Worm (Caenorhabditis elegans) whole organism, midembryonic: ENCODE data around the gene vha-12.

Source experiments
- cog-1 ChIP-seq: sonication (generic microtip); optimal IDR thresholded peaks from 2 replicates; lab custom pipeline; 2016; ENCODE audit warnings: missing genetic modification characterization, missing compliant biosample characterization
- flt-1 ChIP-seq: fragments of 200-800 bp; sonication (Bioruptor generic); IDR thresholded peaks from 2 replicates; pipeline ENCODE4 v1.3.6; 2022; ENCODE audit warnings: missing genetic modification characterization, missing compliant biosample characterization
- klf-2 ChIP-seq: fragments of 200-800 bp; sonication (Bioruptor generic); conservative IDR thresholded peaks from 2 replicates; pipeline ENCODE4 v1.3.6; 2022; ENCODE audit warnings: missing genetic modification reagents, missing genetic modification characterization, missing compliant biosample characterization
- med-1 ChIP-seq: sonication (generic microtip); optimal IDR thresholded peaks from 2 replicates; lab custom pipeline; 2017; ENCODE audit warnings: missing genetic modification characterization, mild to moderate bottlenecking, missing compliant biosample characterization, antibody characterized with exemption, missing genetic modification reagents; ENCODE audit not compliant: insufficient read depth
- ref-1 ChIP-seq: fragments of 200-800 bp; sonication (Bioruptor generic); conservative IDR thresholded peaks from 2 replicates; pipeline ENCODE4 v1.3.6; 2022; ENCODE audit warnings: missing genetic modification reagents, missing genetic modification characterization, missing compliant biosample characterization
- ztf-29 ChIP-seq: fragments of 200-800 bp; sonication (Bioruptor generic); IDR thresholded peaks from 2 replicates; pipeline ENCODE4 v1.3.6; 2022; ENCODE audit warnings: missing genetic modification reagents, missing genetic modification characterization, missing compliant biosample characterization

DNA sequence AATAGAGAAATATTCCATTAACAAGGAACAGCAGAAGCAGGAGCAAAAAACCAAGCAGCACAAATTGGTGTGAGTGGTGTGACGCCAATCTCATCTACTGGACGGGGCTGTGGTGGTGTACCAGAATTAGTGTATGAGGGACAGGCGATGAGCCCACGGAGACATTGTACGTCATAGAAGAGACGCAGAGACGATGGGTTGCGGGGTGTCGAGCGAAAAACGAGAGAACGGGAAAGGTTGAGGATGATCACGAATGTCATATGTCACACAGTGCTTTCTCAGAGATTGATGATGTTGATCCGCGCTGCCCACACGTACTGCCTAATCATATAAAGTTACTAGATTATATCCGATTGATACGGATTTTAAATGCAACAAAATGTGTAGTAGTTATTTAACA is 33.0 kb upstream of the vha-12 start:
- TF ChIP-seq med-1 (no peak), flt-1 (no peak), klf-2 (GFP tag; lab: Robert Waterston, UW) (no peak), ref-1 (GFP tag; lab: Robert Waterston, UW) (no peak), cog-1 (tag; lab: Kevin White, UChicago) (no peak), ztf-29 (GFP tag; lab: Robert Waterston, UW) (no peak)
